Fruit fly (Drosophila melanogaster): Measurements from ENCODE around the gene Sfp24Bc.
A peak's percentile ranks its signal among the peaks of the same experiment; 100 is the strongest.

The Sfp24Bc gene

dm6 chr2L:3697772-3698171 is 27.4 kb upstream of the Sfp24Bc start, which contains the start of gene CG3604:
CG3604 (minus strand) TSS chr2L:3697872.
- TF ChIP-seq dpn (GFP tag; optimal IDR thresholded peaks at IDR 0.05), result no peak
- no peak for TF ChIP-seq Dbx (GFP tag; IDR thresholded peaks at IDR 0.05)
- peak in 1 of 2 experiments; percentile 14 for TF ChIP-seq Eip74EF (GFP tag; optimal IDR thresholded peaks at IDR 0.05)

dm6 chr2L:3696438-3696837 is 26.1 kb upstream of the Sfp24Bc start, which contains the start of gene IM33:
IM33 (minus strand) TSS chr2L:3696658.
- TF ChIP-seq peb (GFP tag; IDR thresholded peaks at IDR 0.05), result no peak
- TF ChIP-seq sug (tag; optimal IDR thresholded peaks at IDR 0.05), result peak; percentile 51
- peak; percentile 61 for TF ChIP-seq CG34376 (GFP tag; optimal IDR thresholded peaks at IDR 0.05)
- no peak for TF ChIP-seq HmgD (GFP tag; optimal IDR thresholded peaks at IDR 0.05)
- no peak for TF ChIP-seq Nf-YA (GFP tag; IDR thresholded peaks at IDR 0.05)
- 0 out of 3 replicates have a peak, but pooled peaks have one; percentile 9 for TF ChIP-seq CG7357 (GFP tag; IDR thresholded peaks at IDR 0.05)
- TF ChIP-seq grn (GFP tag; optimal IDR thresholded peaks at IDR 0.05), result no peak
- TF ChIP-seq ab (GFP tag; optimal IDR thresholded peaks at IDR 0.05), result no peak
- peak; percentile 11 for TF ChIP-seq CG10543 (GFP tag; optimal IDR thresholded peaks at IDR 0.05)

- no peak for TF ChIP-seq CTCF (GFP tag; optimal IDR thresholded peaks at IDR 0.05)
- TF ChIP-seq sug (tag; optimal IDR thresholded peaks at IDR 0.05), result peak; percentile 25
- no peak for TF ChIP-seq abd-A (tag; optimal IDR thresholded peaks at IDR 0.05)
- TF ChIP-seq CG34376 (GFP tag; optimal IDR thresholded peaks at IDR 0.05), result peak; percentile 31
- TF ChIP-seq CG17359 (tag; optimal IDR thresholded peaks at IDR 0.05), result no peak
- TF ChIP-seq CG7839 (tag; optimal IDR thresholded peaks at IDR 0.05), result no peak
Observed at dm6 chr2L:3695361-3695818, 25.0 kb upstream of the Sfp24Bc start, which contains the start of gene CG16713. CG16713 (minus strand) TSS chr2L:3695411.

dm6 chr2L:3694920-3695319 is 24.5 kb upstream of the Sfp24Bc start, which contains the start of gene CG43165:
CG43165 (minus strand) TSS chr2L:3695020.
- TF ChIP-seq CG8765 (GFP tag; IDR thresholded peaks at IDR 0.05) (peak; percentile 22; the same call in 1 of the 2 replicates), Pdp1 (GFP tag; optimal IDR thresholded peaks at IDR 0.05) (peak in 1 of 2 experiments; percentile 12), Dip2 (GFP tag; IDR thresholded peaks at IDR 0.05) (no peak)

- no peak for TF ChIP-seq CG2202 (tag; optimal IDR thresholded peaks at IDR 0.05)
- TF ChIP-seq MESR4 (GFP tag; optimal IDR thresholded peaks at IDR 0.05), result no peak
- no peak for TF ChIP-seq CG12155 (GFP tag; optimal IDR thresholded peaks at IDR 0.05)
- TF ChIP-seq CG15073 (GFP tag; optimal IDR thresholded peaks at IDR 0.05), result no peak
- no peak for TF ChIP-seq CG10274 (GFP tag; optimal IDR thresholded peaks at IDR 0.05)
- TF ChIP-seq mld (GFP tag; IDR thresholded peaks at IDR 0.05; ENCODE audit: partially characterized antibody), result no peak
- TF ChIP-seq sc (optimal IDR thresholded peaks at IDR 0.05), result no peak
- TF ChIP-seq sc (GFP tag; optimal IDR thresholded peaks at IDR 0.05), result no peak
- TF ChIP-seq CG15011 (GFP tag; optimal IDR thresholded peaks at IDR 0.05), result no peak
- TF ChIP-seq bigmax (GFP tag; optimal IDR thresholded peaks at IDR 0.05), result no peak
- TF ChIP-seq bab2 (GFP tag; optimal IDR thresholded peaks at IDR 0.05), result no peak
- no peak for TF ChIP-seq Hr51 (GFP tag; optimal IDR thresholded peaks at IDR 0.05)
Observed at dm6 chr2L:3693805-3694204, 23.4 kb upstream of the Sfp24Bc start, which contains the start of gene Acp24A4. Acp24A4 (minus strand) TSS chr2L:3693905.

- no peak for TF ChIP-seq Doc2 (GFP tag; IDR thresholded peaks at IDR 0.05)
- TF ChIP-seq CG13624 (GFP tag; optimal IDR thresholded peaks at IDR 0.05), result no peak
Observed at dm6 chr2L:3693082-3693481, 22.7 kb upstream of the Sfp24Bc start, which contains the start of gene CG3513. CG3513 (minus strand) TSS chr2L:3693182.
